Fruit fly (Drosophila melanogaster) whole organism, prepupa: ENCODE measurements around the gene CG43897.

ENCODE experiments used
- Blimp-1 ChIP-seq: fragments of 200-800 bp; sonication (Bioruptor generic); optimal IDR thresholded peaks from 3 replicates; lab custom pipeline; 2017; ENCODE audit warnings: missing biosample characterization, missing genetic modification characterization, mild to moderate bottlenecking, moderate library complexity, missing genetic modification reagents
- CG10631 ChIP-seq: fragments of 200-800 bp; sonication (Bioruptor generic); optimal IDR thresholded peaks from 2 replicates; lab custom pipeline; 2016; ENCODE audit warnings: missing biosample characterization, missing genetic modification characterization
- CG10669 ChIP-seq: fragments of 200-800 bp; sonication (Bioruptor generic); optimal IDR thresholded peaks from 3 replicates; lab custom pipeline; 2018; ENCODE audit warnings: missing biosample characterization, mild to moderate bottlenecking, missing genetic modification characterization, moderate library complexity
- CG16779 ChIP-seq: fragments of 200-800 bp; sonication (Bioruptor generic); optimal IDR thresholded peaks from 3 replicates; lab custom pipeline; 2017; ENCODE audit warnings: missing biosample characterization, mild to moderate bottlenecking, missing genetic modification characterization
- CG32006 ChIP-seq: fragments of 200-800 bp; sonication (Bioruptor generic); optimal IDR thresholded peaks from 3 replicates; lab custom pipeline; 2017; ENCODE audit warnings: missing biosample characterization, mild to moderate bottlenecking, missing genetic modification characterization
- CG34406 ChIP-seq: fragments of 200-800 bp; sonication (Bioruptor generic); optimal IDR thresholded peaks from 3 replicates; lab custom pipeline; 2016; ENCODE audit warnings: missing biosample characterization, missing genetic modification characterization
- CG8319 ChIP-seq: fragments of 200-800 bp; sonication (Bioruptor generic); optimal IDR thresholded peaks from 3 replicates; lab custom pipeline; 2016; ENCODE audit warnings: missing biosample characterization, missing genetic modification characterization
- Hr39 ChIP-seq: fragments of 200-800 bp; sonication (Bioruptor generic); optimal IDR thresholded peaks from 2 replicates; lab custom pipeline; 2016; ENCODE audit warnings: missing biosample characterization, missing genetic modification characterization
- OdsH ChIP-seq: fragments of 200-800 bp; sonication (Bioruptor generic); optimal IDR thresholded peaks from 3 replicates; lab custom pipeline; 2016; ENCODE audit warnings: missing biosample characterization, missing genetic modification characterization
- Smox ChIP-seq: fragments of 200-800 bp; sonication (Bioruptor generic); optimal IDR thresholded peaks from 3 replicates; lab custom pipeline; 2016; ENCODE audit warnings: missing biosample characterization, missing genetic modification characterization
- acj6 ChIP-seq: fragments of 200-800 bp; sonication (Bioruptor generic); optimal IDR thresholded peaks from 3 replicates; lab custom pipeline; 2016; ENCODE audit warnings: missing biosample characterization, missing genetic modification characterization
- vri ChIP-seq: fragments of 200-800 bp; sonication (Bioruptor generic); optimal IDR thresholded peaks from 3 replicates; lab custom pipeline; 2016; ENCODE audit warnings: missing biosample characterization, mild to moderate bottlenecking, missing genetic modification characterization

DNA sequence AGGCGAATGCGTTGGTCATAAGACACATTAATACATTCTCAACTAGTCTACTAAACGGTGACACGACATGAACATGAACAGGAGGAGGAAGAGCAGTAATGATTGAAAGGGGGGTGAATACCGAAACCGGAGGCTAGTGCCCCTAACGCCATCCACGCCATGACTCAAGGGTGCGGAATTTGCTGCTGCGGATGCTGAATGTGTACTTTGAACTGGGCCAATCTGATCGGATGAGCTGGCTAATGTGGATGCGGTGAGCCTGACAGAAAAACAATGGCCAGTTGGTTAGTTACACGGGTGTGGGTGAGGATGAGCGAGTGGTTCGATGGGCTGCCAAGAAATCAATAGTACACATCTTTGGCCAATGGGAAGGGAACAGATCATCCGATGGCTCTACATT is 50.0 kb downstream of the CG43897 start:
- TF ChIP-seq Smox (GFP tag; lab: Kevin White, UChicago) = no peak
- no peak for TF ChIP-seq CG34406 (GFP tag; lab: Kevin White, UChicago)
- no peak for TF ChIP-seq OdsH (GFP tag; lab: Kevin White, UChicago)
- no peak for TF ChIP-seq Blimp-1 (GFP tag; lab: Kevin White, UChicago)
- no peak for TF ChIP-seq Hr39 (GFP tag; lab: Kevin White, UChicago)
- TF ChIP-seq CG32006 (GFP tag; lab: Kevin White, UChicago) = no peak
- no peak for TF ChIP-seq acj6 (GFP tag; lab: Kevin White, UChicago)
- no peak for TF ChIP-seq vri (GFP tag; lab: Kevin White, UChicago)
- no peak for TF ChIP-seq CG16779
- TF ChIP-seq CG8319 (GFP tag; lab: Kevin White, UChicago) = no peak
- no peak for TF ChIP-seq CG10669 (GFP tag; lab: Kevin White, UChicago)
- TF ChIP-seq CG10631 (GFP tag; lab: Kevin White, UChicago) = no peak
